Worm (Caenorhabditis elegans): Measurements from ENCODE around the gene C39B10.3.

- TF ChIP-seq dpl-1 (GFP tag; optimal IDR thresholded peaks at IDR 0.05): no peak
- TF ChIP-seq unc-62 (GFP tag; optimal IDR thresholded peaks at IDR 0.05): no peak
- no peak for TF ChIP-seq snpc-4 (tag; optimal IDR thresholded peaks at IDR 0.05)
- TF ChIP-seq efl-1 (optimal IDR thresholded peaks at IDR 0.05): no peak
- no peak for TF ChIP-seq efl-1 (GFP tag; optimal IDR thresholded peaks at IDR 0.05 in 1 of 2)
- no peak for TF ChIP-seq fos-1 (tag; optimal IDR thresholded peaks at IDR 0.05)
- no peak for TF ChIP-seq fkh-10 (GFP tag; optimal IDR thresholded peaks at IDR 0.05)
- TF ChIP-seq lir-3 (tag; optimal IDR thresholded peaks at IDR 0.05; ENCODE audit: poor library complexity): no peak
- no peak for TF ChIP-seq skn-1 (tag; optimal IDR thresholded peaks at IDR 0.05)
- no peak for TF ChIP-seq zag-1 (tag; optimal IDR thresholded peaks at IDR 0.05)
- TF ChIP-seq tbx-2 (tag; optimal IDR thresholded peaks at IDR 0.05): no peak
- no peak for TF ChIP-seq isw-1 (GFP tag; IDR thresholded peaks at IDR 0.05)
- TF ChIP-seq Y116A8C.19 (tag; optimal IDR thresholded peaks at IDR 0.05; ENCODE audit: borderline replicate concordance): no peak
- TF ChIP-seq unc-130 (tag; optimal IDR thresholded peaks at IDR 0.05): no peak
- TF ChIP-seq alr-1 (tag; optimal IDR thresholded peaks at IDR 0.05; ENCODE audit: borderline replicate concordance): no peak
These were observed 41.4 kb downstream of the C39B10.3 start, which contains the start of gene C33D3.3 for ce11 chrX:10485300-10485755.

Measured in whole organism, L1 larva.